Fruit fly (Drosophila melanogaster) whole organism, embryonic: ENCODE data around the gene sloth1.

Experiments used
- CG11560 ChIP-seq: fragments of 200-800 bp; sonication (Bioruptor generic); IDR thresholded peaks from 3 replicates; pipeline ENCODE4 v1.3.6; 2022; ENCODE audit warnings: missing biosample characterization, missing genetic modification characterization
- CG11695 ChIP-seq: fragments of 200-800 bp; sonication (Bioruptor generic); IDR thresholded peaks from 3 replicates; pipeline ENCODE4 v1.3.6; 2022; ENCODE audit warnings: missing biosample characterization, missing genetic modification characterization
- CG15073 ChIP-seq: fragments of 200-800 bp; sonication (Bioruptor generic); optimal IDR thresholded peaks from 2 replicates; lab custom pipeline; 2016; ENCODE audit warnings: missing biosample characterization, missing genetic modification characterization
- CG15269 ChIP-seq: fragments of 200-800 bp; sonication (Bioruptor generic); optimal IDR thresholded peaks from 2 replicates; lab custom pipeline; 2018; ENCODE audit warnings: missing biosample characterization, mild to moderate bottlenecking, missing genetic modification characterization, moderate library complexity
- CG17829 ChIP-seq: fragments of 200-800 bp; optimal IDR thresholded peaks from 2 replicates; lab custom pipeline; 2019; ENCODE audit warnings: missing biosample characterization, mild to moderate bottlenecking, missing genetic modification characterization, moderate library complexity
- CG2875 ChIP-seq: fragments of 200-800 bp; sonication (Bioruptor generic); optimal IDR thresholded peaks from 2 replicates; lab custom pipeline; 2017; ENCODE audit warnings: missing biosample characterization, mild to moderate bottlenecking, missing genetic modification characterization, missing genetic modification reagents
- CG30431 ChIP-seq: fragments of 200-800 bp; sonication (Bioruptor generic); optimal IDR thresholded peaks from 2 replicates; lab custom pipeline; 2017; ENCODE audit warnings: missing biosample characterization, missing genetic modification characterization
- CG3995 ChIP-seq: fragments of 200-800 bp; sonication (Bioruptor generic); optimal IDR thresholded peaks from 3 replicates; lab custom pipeline; 2016; ENCODE audit warnings: missing biosample characterization, missing genetic modification characterization
- CG6765 ChIP-seq: fragments of 200-800 bp; sonication (Bioruptor generic); optimal IDR thresholded peaks from 3 replicates; lab custom pipeline; 2017; ENCODE audit warnings: missing biosample characterization, mild to moderate bottlenecking, missing genetic modification characterization
- Dip2 ChIP-seq: fragments of 200-800 bp; sonication (Bioruptor generic); IDR thresholded peaks from 2 replicates; pipeline ENCODE4 v1.3.6; 2022; ENCODE audit warnings: missing biosample characterization, missing genetic modification characterization
- Doc2 ChIP-seq: fragments of 200-800 bp; sonication (Bioruptor generic); IDR thresholded peaks from 2 replicates; pipeline ENCODE4 v1.3.6; 2022; ENCODE audit warnings: missing biosample characterization, missing genetic modification characterization
- Ets65A ChIP-seq: fragments of 200-800 bp; sonication (Bioruptor generic); peaks from one replicate; lab custom pipeline; 2016; ENCODE audit warnings: missing biosample characterization, missing genetic modification characterization
- H2.0 ChIP-seq: fragments of 200-800 bp; sonication (Bioruptor generic); IDR thresholded peaks from 2 replicates; pipeline ENCODE4 v1.3.6; 2022; ENCODE audit warnings: missing biosample characterization, missing genetic modification characterization
- HHEX ChIP-seq: fragments of 200-800 bp; sonication (Bioruptor generic); optimal IDR thresholded peaks from 3 replicates; lab custom pipeline; 2017; ENCODE audit warnings: missing biosample characterization, mild to moderate bottlenecking, missing genetic modification characterization, missing genetic modification reagents
- Jarid2 ChIP-seq: fragments of 200-800 bp; sonication (Bioruptor generic); optimal IDR thresholded peaks from 3 replicates; lab custom pipeline; 2017; ENCODE audit warnings: mild to moderate bottlenecking, missing biosample characterization, missing genetic modification reagents, missing genetic modification characterization
- Kr ChIP-seq: fragments of 200-800 bp; sonication (Bioruptor generic); optimal IDR thresholded peaks from 2 replicates; lab custom pipeline; 2017; ENCODE audit warnings: missing biosample characterization, mild to moderate bottlenecking, missing genetic modification characterization
- Lpt ChIP-seq: fragments of >200 bp; optimal IDR thresholded peaks from 2 replicates; lab custom pipeline; 2018; ENCODE audit warnings: missing biosample characterization, missing genetic modification characterization
- Meics ChIP-seq: fragments of 200-800 bp; sonication (Bioruptor generic); optimal IDR thresholded peaks from 2 replicates; lab custom pipeline; 2017; ENCODE audit warnings: missing biosample characterization, mild to moderate bottlenecking, missing genetic modification characterization
- Nf-YC ChIP-seq: fragments of 200-800 bp; optimal IDR thresholded peaks from 3 replicates; lab custom pipeline; 2019; ENCODE audit warnings: missing biosample characterization, mild to moderate bottlenecking, missing genetic modification characterization, moderate library complexity
- Oli ChIP-seq: fragments of 200-800 bp; sonication (Bioruptor generic); optimal IDR thresholded peaks from 2 replicates; lab custom pipeline; 2018; ENCODE audit warnings: missing biosample characterization, mild to moderate bottlenecking, missing genetic modification characterization, moderate library complexity
- Opbp ChIP-seq: fragments of 200-800 bp; sonication (Bioruptor generic); IDR thresholded peaks from 3 replicates; pipeline ENCODE4 v1.3.6; 2022; ENCODE audit warnings: missing biosample characterization, missing genetic modification characterization; ENCODE audit not compliant: partially characterized antibody
- ash1 ChIP-seq: fragments of 200-800 bp; sonication (Bioruptor generic); optimal IDR thresholded peaks from 2 replicates; lab custom pipeline; 2018; ENCODE audit warnings: missing biosample characterization, mild to moderate bottlenecking, missing genetic modification characterization
- br ChIP-seq: fragments of >200 bp; optimal IDR thresholded peaks from 2 replicates; lab custom pipeline; 2017
- bsh ChIP-seq, 2 experiments: fragments of 200-800 bp; sonication (Bioruptor generic); optimal IDR thresholded peaks; 2 replicates each; lab custom pipeline; 2017 to 2018; ENCODE audit warnings: mild to moderate bottlenecking in 2 of 2, missing biosample characterization in 2 of 2, missing genetic modification characterization in 2 of 2, moderate library complexity in 1 of 2
- cad ChIP-seq: fragments of >200 bp; optimal IDR thresholded peaks from 2 replicates; lab custom pipeline; 2017; ENCODE audit warnings: missing biosample characterization, missing genetic modification characterization
- dati ChIP-seq: fragments of 200-800 bp; sonication (Bioruptor generic); IDR thresholded peaks from 2 replicates; pipeline ENCODE4 v1.3.6; 2022; ENCODE audit warnings: missing biosample characterization, missing genetic modification characterization
- dmrt11E ChIP-seq: fragments of 200-800 bp; sonication (Bioruptor generic); optimal IDR thresholded peaks from 3 replicates; lab custom pipeline; 2018; ENCODE audit warnings: missing biosample characterization, mild to moderate bottlenecking, missing genetic modification characterization, moderate library complexity
- dpn ChIP-seq, 2 experiments: fragments of 200-800 bp; sonication (Bioruptor generic); optimal IDR thresholded peaks; 3 replicates each; lab custom pipeline; 2016; ENCODE audit warnings: missing biosample characterization in 2 of 2, missing genetic modification characterization in 2 of 2
- fd102C ChIP-seq: fragments of 200-800 bp; sonication (Bioruptor generic); optimal IDR thresholded peaks from 2 replicates; lab custom pipeline; 2018; ENCODE audit warnings: missing biosample characterization, mild to moderate bottlenecking, missing genetic modification characterization, moderate library complexity
- ftz-f1 ChIP-seq: fragments of 200-800 bp; sonication (Bioruptor generic); optimal IDR thresholded peaks from 2 replicates; lab custom pipeline; 2016; ENCODE audit warnings: missing biosample characterization, missing genetic modification characterization
- grau ChIP-seq: fragments of 200-800 bp; optimal IDR thresholded peaks from 3 replicates; lab custom pipeline; 2019; ENCODE audit warnings: missing biosample characterization, mild to moderate bottlenecking, missing genetic modification characterization, moderate library complexity
- her ChIP-seq: fragments of 200-800 bp; sonication (Bioruptor generic); optimal IDR thresholded peaks from 2 replicates; lab custom pipeline; 2016; ENCODE audit warnings: missing biosample characterization, missing genetic modification characterization
- kay ChIP-seq: fragments of 200-800 bp; sonication (Bioruptor generic); optimal IDR thresholded peaks from 2 replicates; lab custom pipeline; 2016; ENCODE audit warnings: missing biosample characterization, missing genetic modification characterization
- odd ChIP-seq: fragments of 200-800 bp; sonication (Bioruptor generic); optimal IDR thresholded peaks from 2 replicates; lab custom pipeline; 2017; ENCODE audit warnings: missing biosample characterization, mild to moderate bottlenecking, missing genetic modification characterization
- pan ChIP-seq, 4 experiments: fragments of >200 bp in 3 of 4; fragments of 200-800 bp in 1 of 4; sonication (Bioruptor generic) in 1 of 4; optimal IDR thresholded peaks in 3 of 4; IDR thresholded peaks in 1 of 4; 2 replicates each; pipeline versions ENCODE4 v1.3.6 to Lab custom; 2017 to 2022; ENCODE audit warnings: missing biosample characterization in 2 of 4, missing genetic modification characterization in 2 of 4, mixed read lengths in 1 of 4
- pb ChIP-seq: fragments of 200-800 bp; sonication (Bioruptor generic); optimal IDR thresholded peaks from 3 replicates; lab custom pipeline; 2016; ENCODE audit warnings: missing biosample characterization, missing genetic modification characterization
- peb ChIP-seq: fragments of 200-800 bp; sonication (Bioruptor generic); IDR thresholded peaks from 2 replicates; pipeline ENCODE4 v1.3.6; 2022; ENCODE audit warnings: missing biosample characterization, missing genetic modification characterization
- pho ChIP-seq: fragments of 200-800 bp; sonication (Bioruptor generic); optimal IDR thresholded peaks from 2 replicates; lab custom pipeline; 2016; ENCODE audit warnings: missing biosample characterization, missing genetic modification characterization
- repo ChIP-seq: fragments of 200-800 bp; sonication (Bioruptor generic); optimal IDR thresholded peaks from 2 replicates; lab custom pipeline; 2016; ENCODE audit warnings: missing biosample characterization, missing genetic modification characterization
- run ChIP-seq: fragments of 200-800 bp; sonication (Bioruptor generic); optimal IDR thresholded peaks from 3 replicates; lab custom pipeline; 2018; ENCODE audit warnings: missing biosample characterization, mild to moderate bottlenecking, missing genetic modification characterization
- slou ChIP-seq: fragments of 200-800 bp; sonication (Bioruptor generic); optimal IDR thresholded peaks from 3 replicates; lab custom pipeline; 2016; ENCODE audit warnings: missing biosample characterization, missing genetic modification characterization
- tgo ChIP-seq: fragments of 200-800 bp; sonication (Bioruptor generic); IDR thresholded peaks from 3 replicates; pipeline ENCODE4 v1.3.6; 2022; ENCODE audit warnings: missing biosample characterization, missing genetic modification characterization
- ttk ChIP-seq: fragments of 200-800 bp; sonication (Bioruptor generic); IDR thresholded peaks from 2 replicates; pipeline ENCODE4 v2.1.2; 2022; ENCODE audit warnings: missing biosample characterization, missing genetic modification characterization
- wdn ChIP-seq: fragments of 200-800 bp; sonication (Bioruptor generic); IDR thresholded peaks from 2 replicates; pipeline ENCODE4 v1.3.6; 2022; ENCODE audit warnings: missing biosample characterization, missing genetic modification characterization
- z ChIP-seq: fragments of 200-800 bp; sonication (Bioruptor generic); IDR thresholded peaks from 3 replicates; pipeline ENCODE4 v1.3.6; 2022; ENCODE audit warnings: missing biosample characterization, missing genetic modification characterization

sloth1 gene

DNA sequence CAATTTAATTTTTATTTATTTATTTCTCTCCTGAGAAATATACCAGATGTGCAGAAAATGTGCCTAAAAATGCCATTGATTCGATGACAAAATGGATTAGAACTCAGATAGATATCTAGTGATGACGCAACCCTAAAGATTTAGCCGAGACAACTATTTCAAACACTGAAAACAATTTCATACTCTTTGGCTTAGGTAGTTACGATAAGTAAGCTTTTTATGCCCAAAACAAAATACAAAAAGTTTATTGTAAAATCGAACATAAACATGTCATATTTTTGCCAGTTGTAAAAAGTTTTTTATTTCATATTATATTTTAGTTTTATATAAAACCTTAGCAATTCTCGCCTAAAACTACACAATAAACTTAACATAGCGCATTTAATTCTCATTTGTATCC lies 37.8 kb upstream of the sloth1 start, which contains the start of gene CG3040 (continued):
- TF ChIP-seq CG15269 (peak; percentile 48), Jarid2 (no peak), fd102C (GFP tag; lab: Kevin White, UChicago) (no peak), ttk (GFP tag; lab: Robert Waterston, UW) (0 out of 2 replicates have a peak, but pooled peaks have one; percentile 13), odd (GFP tag; lab: Kevin White, UChicago) (no peak), run (tag; lab: Kevin White, UChicago) (no peak), tgo (GFP tag; lab: Robert Waterston, UW) (no peak), kay (no peak), Ets65A (GFP tag; lab: Kevin White, UChicago) (no peak), slou (GFP tag; lab: Kevin White, UChicago) (no peak), CG17829 (tag; lab: Kevin White, UChicago) (peak; percentile 34), Opbp (GFP tag; lab: Robert Waterston, UW) (no peak), HHEX (GFP tag; lab: Kevin White, UChicago) (no peak), dmrt11E (tag; lab: Kevin White, UChicago) (no peak), Lpt (GFP tag; lab: Kevin White, UChicago) (no peak), grau (tag; lab: Kevin White, UChicago) (peak; percentile 56), Nf-YC (tag; lab: Kevin White, UChicago) (peak; percentile 5), bsh (GFP tag; optimal IDR thresholded peaks at IDR 0.05; lab: Kevin White, UChicago) (peak in 1 of 2 experiments; percentile 36), pb (no peak), CG3995 (no peak), z (GFP tag; lab: Robert Waterston, UW) (no peak), ash1 (GFP tag; lab: Kevin White, UChicago) (no peak), dpn (GFP tag; optimal IDR thresholded peaks at IDR 0.05; lab: Kevin White, UChicago) (peak in 1 of 2 experiments; percentile 42), Dip2 (GFP tag; lab: Robert Waterston, UW) (no peak), wdn (GFP tag; lab: Robert Waterston, UW) (0 out of 2 replicates have a peak, but pooled peaks have one; percentile 25), Meics (GFP tag; lab: Kevin White, UChicago) (peak; percentile 27), repo (no peak), pan (optimal IDR thresholded peaks at IDR 0.05; lab: Kevin White, UChicago) (no peak), pan (GFP tag; optimal IDR thresholded peaks at IDR 0.05 in 1 of 2, IDR thresholded peaks at IDR 0.05 in 1 of 2) (no peak), pho (GFP tag; lab: Kevin White, UChicago) (peak; percentile 20), CG30431 (GFP tag; lab: Kevin White, UChicago) (no peak), Oli (tag; lab: Kevin White, UChicago) (no peak), cad (no peak), CG11560 (no peak), her (GFP tag; lab: Kevin White, UChicago) (no peak), Kr (GFP tag; lab: Kevin White, UChicago) (no peak), br (no peak), CG15073 (GFP tag; lab: Kevin White, UChicago) (no peak), ftz-f1 (GFP tag; lab: Kevin White, UChicago) (peak; percentile 49), dati (GFP tag; lab: Robert Waterston, UW) (no peak), CG11695 (peak; percentile 12; the same call in 1 of the 3 replicates), Doc2 (GFP tag; lab: Robert Waterston, UW) (no peak), H2.0 (GFP tag; lab: Robert Waterston, UW) (peak; percentile 42; the same call in 1 of the 2 replicates), CG2875 (no peak), CG6765 (GFP tag; lab: Kevin White, UChicago) (no peak), peb (GFP tag; lab: Robert Waterston, UW) (no peak)
- TF ChIP-seq, all 482 proteins: peak for 164
